Fruit fly (Drosophila melanogaster): ENCODE measurements around the gene Diedel2.

dm6 chr3R:29583299-29583698, 25.0 kb upstream of the Diedel2 start:
- TF ChIP-seq ttk (optimal IDR thresholded peaks at IDR 0.05) (no peak), psq (optimal IDR thresholded peaks at IDR 0.05) (no peak), Sin3A (optimal IDR thresholded peaks at IDR 0.05) (no peak), h (optimal IDR thresholded peaks at IDR 0.05) (no peak)

Measured in Kc167 (cell line).